Worm (Caenorhabditis elegans) whole organism, L3 larva: Measurements from ENCODE around the gene Y55F3C.17.

ENCODE experiments used
- R02D3.7 ChIP-seq: fragments of 150-350 bp; optimal IDR thresholded peaks from 2 replicates; lab custom pipeline; 2014; ENCODE audit warnings: missing biosample characterization, missing genetic modification characterization
- ZK546.5 ChIP-seq: sonication (generic microtip); optimal IDR thresholded peaks from 2 replicates; lab custom pipeline; 2017; ENCODE audit warnings: missing biosample characterization, missing genetic modification characterization
- aly-2 ChIP-seq: fragments of 150-350 bp; optimal IDR thresholded peaks from 2 replicates; lab custom pipeline; 2014; ENCODE audit warnings: missing biosample characterization, missing genetic modification characterization
- ama-1 ChIP-seq: fragments of 150-350 bp; optimal IDR thresholded peaks from 2 replicates; lab custom pipeline; 2018
- ceh-28 ChIP-seq: fragments of 150-350 bp; optimal IDR thresholded peaks from 2 replicates; lab custom pipeline; 2014; ENCODE audit warnings: missing biosample characterization, missing genetic modification reagents, missing genetic modification characterization
- ceh-82 ChIP-seq: fragments of 150-350 bp; optimal IDR thresholded peaks from 2 replicates; lab custom pipeline; 2014; ENCODE audit warnings: missing biosample characterization, missing genetic modification characterization
- egl-27 ChIP-seq: sonication (generic microtip); optimal IDR thresholded peaks from 4 replicates; lab custom pipeline; 2017; ENCODE audit warnings: missing biosample characterization, missing genetic modification reagents, missing genetic modification characterization
- elt-2 ChIP-seq: sonication (generic microtip); optimal IDR thresholded peaks from 2 replicates; lab custom pipeline; 2016; ENCODE audit warnings: missing genetic modification reagents, mild to moderate bottlenecking, missing genetic modification characterization, missing compliant biosample characterization
- elt-3 ChIP-seq, 3 experiments: fragments of 150-350 bp in 1 of 3; sonication (generic microtip) in 2 of 3; optimal IDR thresholded peaks; 2 replicates in 2 of 3; 4 replicates in 1 of 3; lab custom pipeline; 2014 to 2017; ENCODE audit warnings: missing biosample characterization in 3 of 3, missing genetic modification characterization in 3 of 3
- eor-1 ChIP-seq, 2 experiments: fragments of 150-350 bp; optimal IDR thresholded peaks; 2 replicates each; lab custom pipeline; 2014 to 2018; ENCODE audit warnings: missing biosample characterization in 2 of 2, missing genetic modification characterization in 2 of 2
- fkh-10 ChIP-seq: sonication (generic microtip); optimal IDR thresholded peaks from 2 replicates; lab custom pipeline; 2017; ENCODE audit warnings: missing biosample characterization, missing genetic modification reagents, missing genetic modification characterization
- fos-1 ChIP-seq: fragments of 150-350 bp; optimal IDR thresholded peaks from 2 replicates; lab custom pipeline; 2014; ENCODE audit warnings: missing biosample characterization, missing genetic modification characterization
- hmg-11 ChIP-seq: sonication (generic microtip); optimal IDR thresholded peaks from 2 replicates; lab custom pipeline; 2016; ENCODE audit warnings: missing genetic modification characterization, missing compliant biosample characterization
- jun-1 ChIP-seq: fragments of 150-350 bp; optimal IDR thresholded peaks from 2 replicates; lab custom pipeline; 2014; ENCODE audit warnings: missing biosample characterization, missing genetic modification reagents, missing genetic modification characterization
- lin-15B ChIP-seq: fragments of 150-350 bp; optimal IDR thresholded peaks from 2 replicates; lab custom pipeline; 2014; ENCODE audit warnings: missing biosample characterization, missing genetic modification characterization
- lin-39 ChIP-seq: fragments of 150-350 bp; optimal IDR thresholded peaks from 2 replicates; lab custom pipeline; 2018; ENCODE audit warnings: missing biosample characterization, missing genetic modification reagents, missing genetic modification characterization
- lsy-12 ChIP-seq: sonication (generic microtip); optimal IDR thresholded peaks from 2 replicates; lab custom pipeline; 2016; ENCODE audit warnings: mild to moderate bottlenecking, missing genetic modification characterization, missing compliant biosample characterization
- mdl-1 ChIP-seq: fragments of 150-350 bp; optimal IDR thresholded peaks from 2 replicates; lab custom pipeline; 2014; ENCODE audit warnings: missing biosample characterization, missing genetic modification characterization
- mml-1 ChIP-seq: fragments of 150-350 bp; sonication (generic microtip); optimal IDR thresholded peaks from 3 replicates; lab custom pipeline; 2014; ENCODE audit warnings: missing biosample characterization, missing genetic modification characterization
- nfya-1 ChIP-seq: sonication (generic microtip); optimal IDR thresholded peaks from 2 replicates; lab custom pipeline; 2017; ENCODE audit warnings: missing genetic modification characterization, mild to moderate bottlenecking, missing compliant biosample characterization, antibody characterized with exemption, moderate library complexity; ENCODE audit not compliant: insufficient read depth
- nhr-11 ChIP-seq: fragments of 150-350 bp; optimal IDR thresholded peaks from 2 replicates; lab custom pipeline; 2014; ENCODE audit warnings: missing biosample characterization, missing genetic modification characterization
- nhr-12 ChIP-seq: fragments of 150-350 bp; optimal IDR thresholded peaks from 2 replicates; lab custom pipeline; 2014; ENCODE audit warnings: missing biosample characterization, missing genetic modification characterization
- nhr-23 ChIP-seq: fragments of 150-350 bp; optimal IDR thresholded peaks from 2 replicates; lab custom pipeline; 2014; ENCODE audit warnings: missing biosample characterization, missing genetic modification reagents, missing genetic modification characterization
- nhr-237 ChIP-seq: fragments of 150-350 bp; optimal IDR thresholded peaks from 2 replicates; lab custom pipeline; 2014; ENCODE audit warnings: missing biosample characterization, missing genetic modification characterization
- nhr-25 ChIP-seq: sonication (generic microtip); optimal IDR thresholded peaks from 2 replicates; lab custom pipeline; 2017; ENCODE audit warnings: missing biosample characterization, missing genetic modification characterization
- nhr-28 ChIP-seq: fragments of 150-350 bp; optimal IDR thresholded peaks from 2 replicates; lab custom pipeline; 2014; ENCODE audit warnings: missing biosample characterization, missing genetic modification characterization
- nhr-43 ChIP-seq: sonication (generic microtip); optimal IDR thresholded peaks from 2 replicates; lab custom pipeline; 2016; ENCODE audit warnings: mild to moderate bottlenecking, missing genetic modification characterization, missing compliant biosample characterization; ENCODE audit not compliant: poor library complexity, severe bottlenecking
- nhr-67 ChIP-seq: fragments of 150-350 bp; optimal IDR thresholded peaks from 2 replicates; lab custom pipeline; 2014; ENCODE audit warnings: missing biosample characterization, missing genetic modification characterization
- nhr-76 ChIP-seq: fragments of 150-350 bp; sonication (generic microtip); optimal IDR thresholded peaks from 5 replicates; lab custom pipeline; 2014; ENCODE audit warnings: missing biosample characterization, missing genetic modification characterization
- nhr-77 ChIP-seq: fragments of 150-350 bp; optimal IDR thresholded peaks from 2 replicates; lab custom pipeline; 2014; ENCODE audit warnings: missing biosample characterization, missing genetic modification characterization
- pha-4 ChIP-seq: fragments of 150-350 bp; optimal IDR thresholded peaks from 2 replicates; lab custom pipeline; 2014; ENCODE audit warnings: missing biosample characterization, missing genetic modification reagents, missing genetic modification characterization
- skn-1 ChIP-seq: fragments of 150-350 bp; optimal IDR thresholded peaks from 2 replicates; lab custom pipeline; 2014; ENCODE audit warnings: missing biosample characterization, missing genetic modification characterization
- snpc-4 ChIP-seq: fragments of 150-350 bp; optimal IDR thresholded peaks from 2 replicates; lab custom pipeline; 2014; ENCODE audit warnings: missing biosample characterization, missing genetic modification characterization
- tbx-2 ChIP-seq: sonication (generic microtip); optimal IDR thresholded peaks from 2 replicates; lab custom pipeline; 2016; ENCODE audit warnings: mild to moderate bottlenecking, missing genetic modification characterization, missing compliant biosample characterization
- unc-39 ChIP-seq: sonication (generic microtip); optimal IDR thresholded peaks from 4 replicates; lab custom pipeline; 2017; ENCODE audit warnings: missing biosample characterization, missing genetic modification characterization
- unc-62 ChIP-seq: fragments of 150-350 bp; sonication (generic microtip); optimal IDR thresholded peaks from 4 replicates; lab custom pipeline; 2014; ENCODE audit warnings: missing biosample characterization, missing genetic modification reagents, missing genetic modification characterization
- zag-1 ChIP-seq: fragments of 150-350 bp; optimal IDR thresholded peaks from 2 replicates; lab custom pipeline; 2014; ENCODE audit warnings: missing biosample characterization, missing genetic modification characterization
- ztf-11 ChIP-seq: fragments of 150-350 bp; optimal IDR thresholded peaks from 2 replicates; lab custom pipeline; 2014; ENCODE audit warnings: missing biosample characterization, missing genetic modification characterization

The Y55F3C.17 gene

DNA sequence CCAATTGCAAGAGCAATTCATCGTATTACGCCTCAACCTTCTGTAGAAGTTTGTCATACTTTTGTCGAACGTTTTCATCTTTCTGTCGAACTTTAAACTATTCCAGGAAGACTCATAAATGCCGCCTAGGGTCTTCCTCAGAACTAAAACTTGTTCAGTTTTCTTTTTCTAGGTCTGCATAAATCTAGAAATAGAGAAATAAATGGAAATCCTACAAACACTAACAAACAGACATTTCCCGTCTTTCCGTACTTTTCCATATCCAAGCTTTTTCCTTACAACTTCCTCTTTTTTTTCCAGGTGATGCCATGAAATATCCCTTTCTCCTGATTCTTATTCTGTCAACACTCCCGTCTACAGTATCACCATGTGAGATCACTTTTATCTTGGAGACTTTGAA lies 14.0 kb downstream of the Y55F3C.17 start, which contains the start of gene cutl-28:
cutl-28 (plus strand) TSS at position 301 of the 400 bp plus-strand sequence.
- no peak for TF ChIP-seq zag-1
- TF ChIP-seq ZK546.5 (tag; lab: Kevin White, UChicago), result no peak
- TF ChIP-seq ceh-82 (tag; lab: Kevin White, UChicago), result no peak
- no peak for TF ChIP-seq nfya-1
- no peak for TF ChIP-seq hmg-11 (tag; lab: Kevin White, UChicago)
- no peak for TF ChIP-seq eor-1 (tag; optimal IDR thresholded peaks at IDR 0.05; lab: Kevin White, UChicago)
- TF ChIP-seq unc-39 (tag; lab: Kevin White, UChicago), result no peak
- TF ChIP-seq nhr-77, result no peak
- TF ChIP-seq elt-2 (tag; lab: Kevin White, UChicago), result no peak
- TF ChIP-seq nhr-28, result no peak
- TF ChIP-seq jun-1 (tag; lab: Kevin White, UChicago), result no peak
- no peak for TF ChIP-seq nhr-23 (tag; lab: Kevin White, UChicago)
- TF ChIP-seq fkh-10, result no peak
- TF ChIP-seq ztf-11 (tag; lab: Kevin White, UChicago), result no peak
- no peak for TF ChIP-seq lin-15B (tag; lab: Kevin White, UChicago)
- no peak for TF ChIP-seq pha-4
- TF ChIP-seq egl-27, result no peak
- TF ChIP-seq ama-1, result no peak
- TF ChIP-seq lin-39, result no peak

DNA sequence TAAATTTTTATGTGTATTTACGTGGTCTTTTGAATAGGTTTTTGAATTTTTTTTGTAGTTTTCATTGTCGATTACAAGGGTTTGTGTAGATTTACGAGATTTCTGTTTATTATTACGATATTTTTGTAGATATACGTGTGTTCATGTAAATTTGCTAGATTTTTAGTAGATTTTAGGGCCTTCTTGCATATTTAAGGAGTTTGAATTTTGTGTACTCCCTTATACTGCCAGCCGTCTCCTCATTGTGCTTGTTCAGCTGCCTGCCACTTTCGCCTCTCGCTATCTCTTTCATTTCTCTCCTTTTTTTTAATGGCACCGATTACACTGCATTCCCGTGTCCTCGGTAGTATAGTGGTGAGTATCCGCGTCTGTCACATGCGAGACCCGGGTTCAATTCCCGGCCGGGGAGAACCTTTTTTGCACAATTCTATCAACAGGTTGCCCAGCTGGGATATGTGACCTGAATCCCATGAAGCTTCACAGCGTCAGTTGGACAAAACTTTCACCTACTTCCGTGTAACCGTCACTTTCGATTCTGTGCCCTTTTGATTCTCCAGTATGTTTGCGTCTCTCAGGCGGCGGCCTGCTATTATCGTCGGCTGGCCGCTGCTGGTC lies 15.4 kb downstream of the Y55F3C.17 start:
- no peak for TF ChIP-seq elt-3 (tag; optimal IDR thresholded peaks at IDR 0.05; lab: Kevin White, UChicago)
- TF ChIP-seq mml-1 (tag; lab: Kevin White, UChicago), result no peak
- peak; percentile 77 for TF ChIP-seq nhr-23 (tag; lab: Kevin White, UChicago)
- no peak for TF ChIP-seq nhr-237
- no peak for TF ChIP-seq eor-1 (tag; optimal IDR thresholded peaks at IDR 0.05; lab: Kevin White, UChicago)
- peak; percentile 56 for TF ChIP-seq pha-4
- TF ChIP-seq snpc-4 (tag; lab: Kevin White, UChicago), result peak; percentile 25
- TF ChIP-seq mdl-1 (tag; lab: Kevin White, UChicago), result peak; percentile 0
- TF ChIP-seq skn-1 (tag; lab: Kevin White, UChicago), result peak; percentile 43
- TF ChIP-seq hmg-11 (tag; lab: Kevin White, UChicago), result peak; percentile 83
- no peak for TF ChIP-seq aly-2 (tag; lab: Kevin White, UChicago)
- TF ChIP-seq nhr-12 (tag; lab: Kevin White, UChicago), result no peak
- TF ChIP-seq nhr-43, result peak; percentile 48
- peak; percentile 52 for TF ChIP-seq nhr-25 (tag; lab: Kevin White, UChicago)
- TF ChIP-seq elt-2 (tag; lab: Kevin White, UChicago), result peak; percentile 46
- peak; percentile 53 for TF ChIP-seq tbx-2
- TF ChIP-seq nhr-76 (tag; lab: Kevin White, UChicago), result no peak
- no peak for TF ChIP-seq fos-1 (tag; lab: Kevin White, UChicago)
- TF ChIP-seq R02D3.7 (tag; lab: Kevin White, UChicago), result no peak
- no peak for TF ChIP-seq unc-39 (tag; lab: Kevin White, UChicago)
- no peak for TF ChIP-seq ceh-28 (tag; lab: Kevin White, UChicago)
- peak; percentile 55 for TF ChIP-seq lsy-12 (tag; lab: Kevin White, UChicago)
- TF ChIP-seq ceh-82 (tag; lab: Kevin White, UChicago), result peak; percentile 47
- TF ChIP-seq jun-1 (tag; lab: Kevin White, UChicago), result peak; percentile 65
- peak; percentile 17 for TF ChIP-seq unc-62

DNA sequence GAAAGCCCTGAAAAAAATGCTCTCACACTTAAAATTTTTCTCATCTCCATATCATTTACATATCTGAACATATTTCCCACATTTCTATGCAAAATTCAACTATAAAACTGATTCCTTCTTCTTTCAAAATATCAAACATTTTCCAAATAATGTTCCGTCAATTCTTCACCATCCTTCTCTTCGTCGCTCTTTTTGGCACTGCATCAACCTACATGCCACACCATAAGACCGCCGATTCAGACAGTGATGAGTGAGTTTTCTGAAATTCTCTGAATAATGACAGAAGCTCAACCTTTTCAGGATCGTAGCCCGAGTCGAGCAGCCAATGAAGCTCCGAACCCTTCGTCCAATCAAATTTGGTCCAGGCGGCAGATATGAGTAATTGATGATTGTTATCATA lies 21.9 kb downstream of the Y55F3C.17 start, which contains the start of gene K11H12.5:
K11H12.5 (plus strand) TSS at position 301 of the 400 bp plus-strand sequence.
- no peak for TF ChIP-seq nhr-11
- no peak for TF ChIP-seq nhr-67 (tag; lab: Kevin White, UChicago)
- no peak for TF ChIP-seq nfya-1
- no peak for TF ChIP-seq ama-1
